Worm (Caenorhabditis elegans) whole organism, dauer: ENCODE data around the gene F57H12.6.
"Not testable (repeated sequence)": the region's sequence is repeated elsewhere in the genome, so short reads cannot be mapped to it uniquely, and the experiment has no call there.

Source experiments
- unc-62 ChIP-seq: sonication (generic microtip); optimal IDR thresholded peaks from 2 replicates; lab custom pipeline; 2017; ENCODE audit warnings: missing biosample characterization, missing genetic modification reagents, missing genetic modification characterization

The F57H12.6 gene

DNA sequence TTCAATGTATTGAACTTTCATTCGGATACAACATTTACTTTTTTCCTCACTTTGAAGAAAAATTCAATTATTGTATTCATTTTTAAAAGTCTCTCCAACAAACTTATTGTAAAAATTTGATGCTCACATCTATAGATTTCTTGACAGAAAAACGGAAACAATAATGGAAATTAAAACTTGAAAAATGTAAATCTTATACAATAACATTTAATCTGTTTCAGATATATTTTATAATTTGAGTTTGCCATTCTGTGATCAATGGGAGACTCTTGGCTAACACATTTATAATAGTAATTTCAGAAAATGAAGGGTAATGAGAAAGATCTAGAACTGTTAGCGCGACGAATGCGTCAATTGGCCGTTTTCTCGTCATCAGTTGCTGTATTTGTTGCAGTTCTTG lies 12.3 kb upstream of the F57H12.6 start, which contains the start of gene col-115:
col-115 (plus strand) TSS at position 301 of the 400 bp plus-strand sequence.
- TF ChIP-seq unc-62: no peak

DNA sequence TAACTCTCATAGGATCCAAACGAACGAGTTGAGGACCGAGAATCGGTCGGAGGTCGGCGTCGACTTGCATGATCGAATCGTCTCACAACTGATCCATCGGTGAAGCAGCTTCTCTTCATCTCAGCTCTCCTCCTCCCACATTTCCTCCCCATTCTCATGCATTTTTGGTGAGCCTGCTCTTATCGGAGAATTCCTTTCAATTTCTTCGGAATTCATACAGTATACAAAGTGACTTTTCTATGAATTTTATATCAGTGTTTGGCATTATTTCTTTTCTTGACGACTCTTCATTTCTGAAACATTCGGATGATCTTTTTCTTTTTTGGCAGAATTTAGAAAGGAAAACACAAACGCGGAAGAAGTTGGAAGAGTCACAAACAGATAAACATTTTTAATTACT lies 11.0 kb upstream of the F57H12.6 start, which contains the start of gene mec-17:
mec-17 (minus strand) TSS at position 101 of the 400 bp plus-strand sequence.
- TF ChIP-seq unc-62: no peak

DNA sequence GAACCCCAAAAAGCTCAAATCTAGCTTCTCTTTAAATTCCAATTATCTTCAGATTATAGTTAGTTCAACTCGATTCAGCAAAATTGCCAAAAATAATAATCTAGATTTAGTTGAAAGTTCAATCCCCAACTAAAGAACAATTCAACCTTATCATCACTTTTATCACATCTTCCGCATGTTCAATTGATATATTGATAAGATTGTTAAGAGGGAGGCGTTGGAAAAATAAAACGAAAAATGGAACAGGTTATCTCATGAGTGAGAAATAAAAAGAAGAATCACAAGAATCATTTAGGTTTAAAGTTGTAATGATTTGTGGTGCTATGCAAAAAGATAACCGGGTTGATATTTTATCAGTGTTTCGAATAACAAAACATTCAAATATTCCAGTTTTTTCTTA lies 9.6 kb upstream of the F57H12.6 start:
- TF ChIP-seq unc-62: no peak

DNA sequence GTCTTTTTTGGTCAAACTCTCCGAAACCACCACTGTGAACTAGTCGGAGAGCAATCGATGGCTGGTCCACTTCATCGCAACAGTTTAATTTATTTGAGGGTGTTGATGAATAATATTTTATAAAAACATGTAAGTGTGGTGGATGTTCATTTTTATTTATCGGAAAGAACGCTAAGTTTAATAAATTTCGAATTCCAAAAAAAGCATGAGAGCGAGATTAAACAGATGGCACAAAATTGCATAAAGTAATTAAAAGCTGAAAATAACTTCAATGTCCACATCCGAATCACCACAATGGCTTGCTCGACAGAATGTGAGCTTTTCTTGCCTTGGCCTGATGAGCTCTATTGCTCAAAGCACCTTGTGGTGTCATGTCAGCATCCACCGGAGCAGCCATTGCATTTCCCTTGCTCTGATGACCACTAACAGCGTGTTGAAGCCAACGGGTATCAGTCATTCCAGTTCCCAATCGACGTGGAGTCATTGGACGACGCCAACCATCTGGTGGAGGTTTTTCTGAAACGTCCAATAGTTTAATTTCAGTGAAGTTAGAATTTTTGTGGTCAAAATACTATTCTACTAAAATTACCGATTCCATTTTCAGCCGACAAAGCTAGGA lies 7.7 kb upstream of the F57H12.6 start:
- TF ChIP-seq unc-62: no peak

DNA sequence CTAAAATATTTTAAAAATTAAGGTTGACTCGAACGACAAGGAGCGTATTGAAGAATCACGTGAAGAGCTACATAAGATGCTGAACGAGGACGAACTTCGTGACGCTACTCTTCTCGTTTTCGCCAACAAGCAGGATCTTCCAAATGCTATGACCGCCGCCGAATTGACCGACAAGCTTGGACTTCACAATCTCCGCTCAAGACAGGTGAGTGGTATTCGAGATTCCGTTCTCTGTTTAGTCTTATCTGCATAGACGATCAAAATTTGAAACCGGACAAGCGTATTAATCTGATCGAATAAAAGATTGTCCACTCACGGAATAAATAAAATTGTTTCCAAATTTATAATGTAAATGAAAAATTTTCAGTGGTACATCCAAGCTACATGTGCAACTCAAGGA lies 6.9 kb upstream of the F57H12.6 start:
- TF ChIP-seq unc-62: no peak

DNA sequence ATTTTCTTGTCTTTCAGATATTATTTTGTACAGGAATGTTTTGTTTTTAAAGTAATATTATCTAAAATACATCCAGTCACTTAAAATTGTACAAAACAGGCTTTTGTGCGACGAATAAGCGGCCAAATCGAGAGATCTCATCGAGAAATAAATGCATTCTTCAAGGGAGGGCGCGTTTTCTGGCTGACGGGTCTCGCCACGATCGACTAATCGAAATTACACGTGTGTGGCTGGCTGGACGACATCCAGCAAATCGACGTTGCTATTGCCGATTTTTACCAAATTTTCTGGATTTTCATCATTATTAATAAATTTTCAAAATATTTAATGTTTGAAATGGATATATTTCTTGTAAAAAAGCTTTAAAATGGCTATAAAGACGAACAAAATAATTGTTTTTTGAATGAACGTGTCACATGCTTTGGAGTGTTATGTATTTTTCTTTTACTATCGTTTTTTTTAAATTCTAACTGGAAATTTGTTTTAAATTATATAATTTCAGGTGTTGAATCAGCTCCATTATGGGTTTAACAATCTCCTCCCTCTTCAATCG lies 6.0 kb upstream of the F57H12.6 start, which contains the start of gene arf-5:
arf-5 (plus strand) TSS at position 503 of the 553 bp plus-strand sequence.
- TF ChIP-seq unc-62: no peak

DNA sequence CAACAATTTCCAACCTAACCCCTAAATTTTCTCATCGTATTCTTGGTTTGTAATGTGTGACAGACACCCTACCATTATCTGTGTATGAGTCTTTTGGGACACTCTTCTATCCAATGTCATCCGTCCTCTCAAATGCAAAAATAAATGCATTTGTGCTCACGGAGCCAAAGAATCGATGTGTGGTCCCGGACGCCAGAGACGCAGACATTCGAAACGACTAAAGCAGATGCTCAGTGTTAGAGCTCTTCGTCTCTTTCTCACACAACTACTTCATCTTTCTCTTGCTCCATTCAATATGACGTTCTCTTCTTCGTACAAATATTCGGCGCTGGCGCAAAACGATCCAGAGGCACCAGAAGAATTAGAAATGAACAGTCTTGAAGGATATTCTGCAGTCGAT lies 3.5 kb upstream of the F57H12.6 start, which contains the start of gene unc-24:
unc-24 (plus strand) TSS at position 283 of the 400 bp plus-strand sequence.
- TF ChIP-seq unc-62: no peak

DNA sequence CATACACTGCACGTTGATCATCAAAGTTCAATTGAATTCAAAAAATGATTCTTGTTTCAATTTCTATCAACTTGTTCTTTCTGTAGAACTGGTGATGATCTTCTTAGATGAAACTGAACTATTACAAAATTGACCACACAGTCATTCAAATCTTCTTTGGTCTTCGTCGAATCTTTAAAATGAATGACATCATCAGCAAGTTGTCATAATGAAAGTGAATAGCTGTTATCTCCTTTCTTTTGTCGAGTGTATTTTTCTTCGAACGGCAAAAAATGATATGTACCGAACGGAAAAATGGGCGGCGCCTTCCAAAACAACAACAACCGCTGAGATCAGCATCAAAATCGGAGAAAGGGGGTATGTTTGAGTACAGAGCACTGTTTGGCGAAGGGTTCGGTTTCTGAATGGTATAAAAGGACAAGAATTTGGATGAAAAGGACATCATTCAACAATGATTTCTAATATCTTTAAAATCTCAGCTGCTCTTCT lies 1.4 kb upstream of the F57H12.6 start, which contains the start of gene ora-1:
ora-1 (plus strand) TSS at position 439 of the 489 bp plus-strand sequence.
- TF ChIP-seq unc-62: no peak

DNA sequence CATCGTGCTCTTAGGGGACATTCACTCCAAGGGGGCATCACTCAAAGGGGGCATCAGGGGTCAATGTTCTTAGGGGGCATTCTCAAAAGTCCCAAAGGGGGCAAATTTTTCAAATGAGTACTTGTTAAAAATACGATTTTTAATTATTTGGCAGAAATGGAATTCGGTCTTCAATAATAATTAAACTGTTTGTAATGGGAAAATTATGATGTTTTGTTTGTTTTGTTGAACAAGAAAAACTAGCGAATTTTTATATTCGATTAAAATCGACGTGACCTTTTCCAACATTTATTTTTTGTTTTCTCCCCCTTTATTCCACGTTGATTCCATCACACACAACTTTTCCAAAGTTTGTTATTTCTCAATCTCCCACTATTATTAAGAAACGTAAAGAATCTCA lies 9.1 kb downstream of the F57H12.6 start, which contains the start of gene F57H12.5:
F57H12.5 (plus strand) TSS at position 301 of the 400 bp plus-strand sequence.
- TF ChIP-seq unc-62: no peak

DNA sequence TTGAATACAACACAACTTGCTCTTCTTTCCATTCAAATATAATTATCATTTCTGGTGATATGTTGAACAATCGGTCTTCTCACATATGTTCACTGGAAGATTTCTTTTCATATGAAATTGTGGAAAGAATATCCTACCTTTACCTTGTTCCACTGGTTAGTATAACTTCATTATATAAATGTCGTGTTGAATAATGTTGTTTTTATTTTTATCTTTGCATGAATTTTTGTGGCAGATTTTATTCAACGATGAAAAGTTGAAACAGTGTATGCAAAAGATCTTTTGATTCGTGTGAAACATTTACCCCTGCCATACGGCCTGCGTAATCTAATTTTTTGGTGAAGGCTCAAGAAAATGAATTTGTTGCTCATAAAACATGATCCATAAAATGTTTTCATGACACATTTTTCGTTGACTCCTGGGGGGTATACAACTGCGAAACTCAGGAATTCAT lies 14.2 kb downstream of the F57H12.6 start:
- TF ChIP-seq unc-62: no peak

DNA sequence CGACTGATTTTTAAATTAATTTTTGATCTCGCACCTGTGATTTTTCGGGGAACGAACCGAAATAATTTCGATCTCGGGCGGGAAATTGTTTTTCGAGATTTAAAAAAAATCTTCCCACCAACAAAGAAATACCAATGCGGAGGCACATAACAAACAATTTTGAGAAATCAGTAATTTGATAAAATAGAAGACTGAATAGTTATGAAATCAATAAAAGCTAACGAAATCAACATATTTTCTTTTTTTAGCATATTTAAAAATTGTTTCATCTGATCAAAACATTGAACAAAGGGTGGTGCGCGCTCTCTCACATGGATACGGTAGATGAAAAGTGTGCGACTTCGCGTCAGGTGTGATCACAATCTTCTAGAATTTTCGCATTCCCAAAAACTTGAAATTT lies 18.0 kb downstream of the F57H12.6 start:
- TF ChIP-seq unc-62: no peak

DNA sequence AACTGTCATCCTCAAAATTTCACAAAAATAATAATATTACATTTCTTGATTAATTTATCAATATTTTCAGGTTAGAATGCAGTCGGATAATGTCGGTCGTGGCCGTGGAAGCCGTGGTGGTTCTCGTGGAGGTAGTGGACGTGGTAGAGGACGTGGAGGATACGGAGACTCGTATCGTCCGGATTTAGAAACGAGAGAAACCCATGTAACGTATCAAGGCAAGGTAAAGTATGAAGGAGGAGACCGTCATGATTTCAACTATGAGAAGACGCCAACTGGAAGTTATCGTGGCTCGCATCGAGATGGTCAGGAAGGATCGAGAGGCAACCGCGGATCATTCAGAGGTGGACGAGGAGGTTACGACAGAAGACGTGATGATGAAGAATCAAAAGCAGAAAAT lies 18.6 kb downstream of the F57H12.6 start, which contains the start of gene frpr-10:
frpr-10 (plus strand) TSS at position 301 of the 400 bp plus-strand sequence.
- TF ChIP-seq unc-62: no peak

DNA sequence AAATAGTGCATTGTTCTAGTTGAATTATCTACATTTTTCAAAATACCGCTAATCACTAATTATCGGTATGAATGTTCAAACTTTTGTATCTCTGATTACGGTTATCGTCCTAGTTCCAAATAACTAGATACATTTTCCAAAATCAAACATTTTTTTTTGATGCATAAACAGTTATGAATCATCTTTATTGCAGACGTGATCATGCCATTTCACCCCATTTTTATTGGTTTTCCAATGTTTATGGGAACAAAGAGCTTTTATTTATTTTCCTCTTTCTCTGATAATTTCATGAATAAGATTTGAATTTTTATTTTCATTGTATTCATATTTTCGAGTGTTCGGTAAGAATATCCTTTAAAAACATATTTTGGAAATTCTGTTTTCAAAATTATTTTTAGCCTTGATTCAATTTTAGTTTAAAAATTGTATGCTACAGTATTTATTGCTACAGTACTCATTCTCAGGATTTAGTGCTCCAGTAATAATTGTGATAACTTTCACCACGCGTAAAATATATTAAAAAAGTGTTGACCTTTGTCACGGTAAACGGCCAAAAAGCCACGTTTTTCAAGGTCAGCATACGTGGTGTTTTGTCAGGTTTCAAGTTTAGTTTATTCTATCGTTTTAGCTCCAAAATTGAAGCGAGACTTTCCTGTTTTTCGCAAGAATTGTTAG lies 19.3 kb downstream of the F57H12.6 start, which contains the start of gene csr-1:
csr-1 (plus strand) TSS at position 625 of the 675 bp plus-strand sequence.
- TF ChIP-seq unc-62: no peak

DNA sequence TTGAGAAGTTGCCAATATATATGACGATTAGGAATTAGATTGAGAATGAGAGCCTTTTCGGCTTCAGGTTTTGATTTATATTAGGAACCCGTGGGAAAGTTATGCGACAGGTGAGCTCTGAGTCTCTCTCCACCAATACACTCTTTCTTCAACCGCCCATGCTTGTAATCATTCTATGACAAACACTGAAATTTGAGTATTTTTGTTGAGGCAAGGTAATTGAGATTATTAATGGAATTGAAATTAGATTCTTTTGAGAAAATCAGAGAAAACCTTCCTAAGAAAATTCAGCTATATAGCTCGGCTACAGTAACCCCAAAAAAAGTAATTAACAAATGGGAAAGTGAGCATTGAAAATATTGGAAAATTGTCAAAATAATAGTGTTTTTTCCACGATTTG lies 20.3 kb downstream of the F57H12.6 start, which contains the start of gene ceh-19:
ceh-19 (minus strand) TSS at position 101 of the 400 bp plus-strand sequence.
- no peak for TF ChIP-seq unc-62

DNA sequence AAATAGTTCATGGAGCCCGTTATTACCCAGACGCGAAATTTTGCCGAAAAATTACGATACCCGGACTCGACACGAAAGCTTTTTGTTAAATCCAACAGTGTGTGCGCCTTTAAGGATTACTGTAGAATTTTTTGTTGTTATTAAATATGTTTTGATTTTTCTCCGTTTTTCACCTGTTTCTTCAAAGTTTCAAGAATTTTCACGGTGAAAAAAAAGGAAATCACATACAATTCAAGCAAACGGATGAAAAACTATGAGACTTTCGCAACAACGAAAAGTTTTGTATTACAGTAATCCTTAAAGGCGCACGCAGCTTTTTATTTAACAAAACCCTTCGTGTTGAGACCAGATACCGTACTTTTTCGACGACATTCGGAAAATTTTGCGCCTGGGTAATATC lies 22.1 kb downstream of the F57H12.6 start:
- no peak for TF ChIP-seq unc-62

DNA sequence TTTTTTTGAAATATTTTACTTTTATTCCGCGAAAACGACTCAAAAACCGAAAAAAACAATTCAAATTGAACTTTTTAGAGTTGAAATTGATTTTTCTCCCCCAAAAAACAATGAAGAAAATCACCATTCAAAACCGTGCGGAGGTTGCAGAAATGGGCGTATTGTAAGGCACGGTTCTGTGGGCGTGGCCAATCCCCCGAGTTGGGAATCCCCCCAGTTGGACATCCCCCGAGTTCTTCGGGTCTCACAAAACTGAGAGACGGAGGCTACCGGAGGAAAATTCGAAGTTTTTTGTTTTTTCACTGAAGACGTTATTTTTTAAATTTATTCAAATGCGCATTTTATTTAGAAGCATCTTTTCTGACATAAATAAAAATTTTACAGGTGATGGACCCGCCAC lies 27.8 kb downstream of the F57H12.6 start, which contains the start of gene mcm-3AP:
mcm-3AP (plus strand) TSS at position 383 of the 400 bp plus-strand sequence.
- not testable (repeated sequence) for TF ChIP-seq unc-62
